Worm (Caenorhabditis elegans) whole organism, midembryonic: ENCODE results near the gene ccr-4.

Experiments
- tab-1 ChIP-seq: fragments of 200-800 bp; sonication (Bioruptor generic); IDR thresholded peaks from 2 replicates; pipeline ENCODE4 v1.3.6; 2022; ENCODE audit warnings: missing genetic modification characterization, missing compliant biosample characterization
- ztf-23 ChIP-seq: fragments of 200-800 bp; sonication (Bioruptor generic); IDR thresholded peaks from 2 replicates; pipeline ENCODE4 v1.3.6; 2022; ENCODE audit warnings: missing genetic modification reagents, missing genetic modification characterization, missing compliant biosample characterization
- ztf-29 ChIP-seq: fragments of 200-800 bp; sonication (Bioruptor generic); IDR thresholded peaks from 2 replicates; pipeline ENCODE4 v1.3.6; 2022; ENCODE audit warnings: missing genetic modification reagents, missing genetic modification characterization, missing compliant biosample characterization

DNA sequence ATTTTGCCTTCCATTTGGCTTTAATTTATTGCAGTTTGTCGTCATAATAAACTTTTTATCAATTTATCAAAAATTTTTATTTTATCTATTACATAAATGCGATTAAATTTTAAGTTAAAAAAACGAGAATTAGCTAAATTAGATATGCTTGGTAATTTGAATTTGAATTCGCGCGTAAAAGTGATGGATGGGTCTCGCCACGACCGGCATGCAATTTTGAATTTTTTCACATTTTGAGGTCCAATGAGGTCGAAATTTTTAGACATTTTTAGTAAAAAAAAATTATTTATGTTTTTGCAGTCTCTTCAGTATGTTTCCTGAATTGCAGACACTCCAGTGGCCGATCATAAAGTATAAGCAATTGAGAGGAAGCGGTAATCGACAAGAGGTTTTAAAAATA lies 47.3 kb downstream of the ccr-4 start, which contains the start of gene dsb-1:
- TF ChIP-seq ztf-23 (no peak), ztf-29 (GFP tag; lab: Robert Waterston, UW) (no peak), tab-1 (GFP tag; lab: Robert Waterston, UW) (no peak)
